Worm (Caenorhabditis elegans) whole organism, midembryonic: Measurements from ENCODE around the gene oac-50.

Experiments
- T22C8.4 ChIP-seq: fragments of 200-800 bp; sonication (Bioruptor generic); IDR thresholded peaks from 2 replicates; pipeline ENCODE4 v1.3.6; 2022; ENCODE audit warnings: missing genetic modification characterization, missing compliant biosample characterization
- flt-1 ChIP-seq: fragments of 200-800 bp; sonication (Bioruptor generic); IDR thresholded peaks from 2 replicates; pipeline ENCODE4 v1.3.6; 2022; ENCODE audit warnings: missing genetic modification characterization, missing compliant biosample characterization
- klf-2 ChIP-seq: fragments of 200-800 bp; sonication (Bioruptor generic); conservative IDR thresholded peaks from 2 replicates; pipeline ENCODE4 v1.3.6; 2022; ENCODE audit warnings: missing genetic modification reagents, missing genetic modification characterization, missing compliant biosample characterization

- no peak for TF ChIP-seq T22C8.4
- no peak for TF ChIP-seq flt-1 (GFP tag; lab: Robert Waterston, UW)
- no peak for TF ChIP-seq klf-2 (GFP tag; lab: Robert Waterston, UW)
These were observed 14.7 kb downstream of the oac-50 start, which contains the start of gene C25E10.11 for ce11 chrV:9058627-9059026.
